Worm (Caenorhabditis elegans) whole organism, mixed stage, embryonic: ENCODE results near the gene F53B1.8.

Source experiments
- M03D4.4 ChIP-seq: sonication (generic microtip); optimal IDR thresholded peaks from 2 replicates; lab custom pipeline; 2017; ENCODE audit warnings: mild to moderate bottlenecking, missing genetic modification characterization, missing compliant biosample characterization
- bed-3 ChIP-seq: fragments of 200-800 bp; sonication (Bioruptor generic); optimal IDR thresholded peaks from 3 replicates; lab custom pipeline; 2018; ENCODE audit warnings: mild to moderate bottlenecking, missing genetic modification characterization, moderate library complexity, missing compliant biosample characterization
- blmp-1 ChIP-seq: fragments of 150-350 bp; optimal IDR thresholded peaks from 2 replicates; lab custom pipeline; 2014; ENCODE audit warnings: missing biosample characterization, missing genetic modification characterization
- ceh-39 ChIP-seq: fragments of 150-350 bp; optimal IDR thresholded peaks from 2 replicates; lab custom pipeline; 2014; ENCODE audit warnings: missing biosample characterization, missing genetic modification characterization
- ceh-43 ChIP-seq: fragments of 200-800 bp; sonication (Bioruptor generic); optimal IDR thresholded peaks from 2 replicates; lab custom pipeline; 2018; ENCODE audit warnings: mild to moderate bottlenecking, missing genetic modification characterization, moderate library complexity, missing compliant biosample characterization
- ceh-83 ChIP-seq: fragments of 200-800 bp; sonication (Bioruptor generic); optimal IDR thresholded peaks from 2 replicates; lab custom pipeline; 2018; ENCODE audit warnings: mild to moderate bottlenecking, missing genetic modification characterization, missing compliant biosample characterization
- ces-1 ChIP-seq: fragments of 150-350 bp; optimal IDR thresholded peaks from 2 replicates; lab custom pipeline; 2014; ENCODE audit warnings: missing biosample characterization, missing genetic modification reagents, missing genetic modification characterization
- cnd-1 ChIP-seq: fragments of 200-800 bp; sonication (Bioruptor generic); optimal IDR thresholded peaks from 2 replicates; lab custom pipeline; 2018; ENCODE audit warnings: mild to moderate bottlenecking, missing genetic modification characterization, missing compliant biosample characterization
- drap-1 ChIP-seq: fragments of 200-800 bp; sonication (Bioruptor generic); optimal IDR thresholded peaks from 3 replicates; lab custom pipeline; 2018; ENCODE audit warnings: mild to moderate bottlenecking, missing genetic modification characterization, missing compliant biosample characterization
- elt-1 ChIP-seq: sonication (generic microtip); optimal IDR thresholded peaks from 2 replicates; lab custom pipeline; 2017; ENCODE audit warnings: missing genetic modification characterization, mild to moderate bottlenecking, missing compliant biosample characterization, antibody characterized with exemption, moderate library complexity, borderline replicate concordance; ENCODE audit not compliant: insufficient read depth
- elt-3 ChIP-seq: fragments of 150-350 bp; optimal IDR thresholded peaks from 2 replicates; lab custom pipeline; 2014; ENCODE audit warnings: missing biosample characterization, missing genetic modification characterization
- flh-1 ChIP-seq: fragments of 200-800 bp; sonication (Bioruptor generic); optimal IDR thresholded peaks from 2 replicates; lab custom pipeline; 2018; ENCODE audit warnings: mild to moderate bottlenecking, missing genetic modification characterization, moderate library complexity, missing compliant biosample characterization
- hlh-1 ChIP-seq: fragments of 150-350 bp; optimal IDR thresholded peaks from 2 replicates; lab custom pipeline; 2014; ENCODE audit warnings: missing biosample characterization, missing genetic modification reagents, missing genetic modification characterization
- lin-32 ChIP-seq: fragments of 200-800 bp; sonication (Bioruptor generic); optimal IDR thresholded peaks from 2 replicates; lab custom pipeline; 2018; ENCODE audit warnings: mild to moderate bottlenecking, missing genetic modification characterization, missing compliant biosample characterization
- mab-5 ChIP-seq: fragments of 150-350 bp; optimal IDR thresholded peaks from 2 replicates; lab custom pipeline; 2014; ENCODE audit warnings: missing biosample characterization, missing genetic modification characterization
- mep-1 ChIP-seq: fragments of 150-350 bp; optimal IDR thresholded peaks from 2 replicates; lab custom pipeline; 2017; ENCODE audit warnings: missing biosample characterization, missing genetic modification reagents, missing genetic modification characterization, inconsistent platforms
- mls-2 ChIP-seq: sonication (generic microtip); optimal IDR thresholded peaks from 2 replicates; lab custom pipeline; 2016; ENCODE audit warnings: mild to moderate bottlenecking, missing genetic modification characterization, moderate library complexity, missing compliant biosample characterization
- nhr-12 ChIP-seq: fragments of 150-350 bp; optimal IDR thresholded peaks from 2 replicates; lab custom pipeline; 2014; ENCODE audit warnings: missing biosample characterization, missing genetic modification characterization
- nhr-2 ChIP-seq: fragments of 150-350 bp; optimal IDR thresholded peaks from 2 replicates; lab custom pipeline; 2014; ENCODE audit warnings: missing biosample characterization, missing genetic modification characterization
- nhr-237 ChIP-seq: fragments of 150-350 bp; optimal IDR thresholded peaks from 2 replicates; lab custom pipeline; 2014; ENCODE audit warnings: missing biosample characterization, missing genetic modification characterization
- nhr-28 ChIP-seq: fragments of 150-350 bp; optimal IDR thresholded peaks from 2 replicates; lab custom pipeline; 2014; ENCODE audit warnings: missing biosample characterization, missing genetic modification characterization
- nhr-76 ChIP-seq: sonication (generic microtip); optimal IDR thresholded peaks from 2 replicates; lab custom pipeline; 2017; ENCODE audit warnings: missing biosample characterization, missing genetic modification characterization
- pha-4 ChIP-seq: fragments of 150-350 bp; optimal IDR thresholded peaks from 2 replicates; lab custom pipeline; 2018; ENCODE audit warnings: missing biosample characterization, missing genetic modification reagents, missing genetic modification characterization
- sem-2 ChIP-seq: fragments of 200-800 bp; sonication (Bioruptor generic); optimal IDR thresholded peaks from 2 replicates; lab custom pipeline; 2018; ENCODE audit warnings: mild to moderate bottlenecking, missing genetic modification characterization, missing compliant biosample characterization
- snpc-4 ChIP-seq: fragments of 150-350 bp; optimal IDR thresholded peaks from 2 replicates; lab custom pipeline; 2014; ENCODE audit warnings: missing biosample characterization, missing genetic modification characterization
- sptf-1 ChIP-seq: sonication (generic microtip); optimal IDR thresholded peaks from 2 replicates; lab custom pipeline; 2017; ENCODE audit warnings: mild to moderate bottlenecking, missing genetic modification characterization, moderate library complexity, missing compliant biosample characterization
- tbx-8 ChIP-seq: fragments of 200-800 bp; sonication (Bioruptor generic); optimal IDR thresholded peaks from 2 replicates; lab custom pipeline; 2018; ENCODE audit warnings: mild to moderate bottlenecking, missing genetic modification characterization, moderate library complexity, missing compliant biosample characterization
- unc-120 ChIP-seq: sonication (generic microtip); optimal IDR thresholded peaks from 2 replicates; lab custom pipeline; 2017; ENCODE audit warnings: missing genetic modification characterization, missing compliant biosample characterization; ENCODE audit not compliant: poor library complexity, severe bottlenecking
- unc-39 ChIP-seq: fragments of 150-350 bp; optimal IDR thresholded peaks from 2 replicates; lab custom pipeline; 2014; ENCODE audit warnings: missing biosample characterization, missing genetic modification characterization
- unc-62 ChIP-seq: fragments of 150-350 bp; optimal IDR thresholded peaks from 2 replicates; lab custom pipeline; 2014; ENCODE audit warnings: missing biosample characterization, missing genetic modification reagents, missing genetic modification characterization
- zip-8 ChIP-seq: fragments of 150-350 bp; optimal IDR thresholded peaks from 2 replicates; lab custom pipeline; 2014; ENCODE audit warnings: missing biosample characterization, missing genetic modification characterization
- ztf-11 ChIP-seq: fragments of 150-350 bp; optimal IDR thresholded peaks from 2 replicates; lab custom pipeline; 2014; ENCODE audit warnings: missing biosample characterization, missing genetic modification characterization

F53B1.8 gene

DNA sequence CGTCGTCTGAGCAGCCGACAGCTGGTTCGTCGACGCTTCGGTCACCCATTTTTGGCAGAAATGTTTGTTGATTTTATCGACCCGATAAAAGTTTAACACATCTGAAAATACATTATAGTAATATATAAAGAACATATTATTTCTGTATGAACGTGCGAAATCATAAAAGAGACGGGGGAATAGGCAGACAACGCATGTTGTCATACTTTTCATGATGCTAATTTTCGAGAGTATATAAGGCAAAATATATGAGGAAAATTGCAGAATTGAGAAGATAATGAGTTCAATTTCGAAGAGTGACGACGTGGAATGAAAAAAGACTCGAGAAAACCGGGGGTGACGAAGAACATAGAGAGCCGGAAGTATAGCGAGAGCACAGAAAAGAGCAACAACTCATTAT is at the start of gene F53B1.8:
TSS of gene F53B1.8 (minus strand) at position 101 of the 400 bp plus-strand sequence.
- TF ChIP-seq elt-3 (tag; lab: Kevin White, UChicago) (no peak), ceh-83 (GFP tag; lab: Kevin White, UChicago) (no peak), ces-1 (GFP tag; lab: Kevin White, UChicago) (no peak), unc-62 (no peak), unc-39 (no peak), ztf-11 (tag; lab: Kevin White, UChicago) (no peak), nhr-237 (tag; lab: Kevin White, UChicago) (no peak), ceh-43 (GFP tag; lab: Kevin White, UChicago) (no peak), snpc-4 (tag; lab: Kevin White, UChicago) (no peak), unc-120 (tag; lab: Kevin White, UChicago) (no peak), lin-32 (GFP tag; lab: Kevin White, UChicago) (no peak), zip-8 (tag; lab: Kevin White, UChicago) (no peak), flh-1 (GFP tag; lab: Kevin White, UChicago) (no peak)
- TF ChIP-seq, all 35 proteins: peak for 0

DNA sequence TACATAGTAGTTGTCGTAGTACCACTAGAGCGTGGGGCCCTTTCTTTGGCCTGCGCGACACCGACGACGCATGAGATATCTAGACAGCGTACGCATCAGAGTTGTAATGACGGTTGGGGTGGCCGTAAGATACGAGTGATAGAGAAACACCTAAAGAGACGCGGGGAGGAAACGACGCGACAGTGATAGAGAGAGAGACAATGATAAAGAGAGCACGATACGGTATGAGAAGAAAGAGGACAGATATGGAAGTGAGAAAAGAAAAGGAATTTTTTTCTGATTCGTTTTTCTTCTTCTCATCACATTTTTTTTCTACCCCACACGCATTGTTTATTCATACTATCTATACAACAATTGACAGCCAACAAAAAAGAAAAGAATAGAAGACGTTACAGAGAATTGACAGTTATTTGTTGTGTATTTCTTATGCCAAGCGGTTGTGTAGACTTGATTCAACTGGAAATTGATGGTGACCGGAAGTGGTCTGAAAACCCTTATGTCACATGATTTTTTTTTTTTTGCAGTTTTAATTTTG is 48.4 kb upstream of the F53B1.8 start:
- TF ChIP-seq elt-3 (tag; lab: Kevin White, UChicago) (no peak), M03D4.4 (tag; lab: Kevin White, UChicago) (no peak), lin-32 (GFP tag; lab: Kevin White, UChicago) (no peak), hlh-1 (no peak), ztf-11 (tag; lab: Kevin White, UChicago) (no peak), ces-1 (GFP tag; lab: Kevin White, UChicago) (no peak), nhr-2 (tag; lab: Kevin White, UChicago) (no peak), unc-120 (tag; lab: Kevin White, UChicago) (no peak), unc-39 (no peak), cnd-1 (tag; lab: Kevin White, UChicago) (no peak)
- TF ChIP-seq, all 35 proteins: peak for 0

DNA sequence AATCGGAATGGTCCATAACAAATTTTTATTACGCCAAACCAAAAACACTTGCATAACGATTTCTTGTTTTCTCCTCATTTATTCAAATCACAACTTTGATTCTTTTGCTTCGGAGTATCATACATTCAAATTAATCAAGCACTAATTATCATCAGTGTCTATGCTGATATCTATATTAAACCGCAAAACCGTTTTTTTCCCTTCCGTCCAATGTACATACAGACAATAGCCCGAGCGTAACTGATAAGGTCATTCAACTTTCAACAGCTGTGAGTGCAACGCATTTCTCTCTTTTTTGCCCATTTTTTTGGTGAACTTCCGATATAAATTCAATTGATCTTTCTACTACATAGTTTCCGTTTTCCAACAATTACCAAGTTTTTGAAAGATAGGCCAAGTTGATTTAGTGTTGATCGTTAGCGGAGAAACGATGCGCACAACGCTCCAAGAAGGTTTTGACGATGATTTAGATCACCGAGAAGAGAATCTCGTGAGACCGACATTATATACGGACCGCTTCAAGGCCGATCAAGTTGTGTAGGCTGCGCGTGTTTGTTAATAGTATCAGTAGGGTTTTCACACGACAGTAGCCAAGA is 47.8 kb upstream of the F53B1.8 start:
- no peak for TF ChIP-seq nhr-76 (tag; lab: Kevin White, UChicago)
- TF ChIP-seq unc-39, result no peak
- no peak for TF ChIP-seq mab-5 (tag; lab: Kevin White, UChicago)
- TF ChIP-seq nhr-28 (tag; lab: Kevin White, UChicago), result no peak
- no peak for TF ChIP-seq bed-3 (GFP tag; lab: Kevin White, UChicago)
- TF ChIP-seq flh-1 (GFP tag; lab: Kevin White, UChicago), result no peak
- TF ChIP-seq drap-1, result no peak
- no peak for TF ChIP-seq hlh-1
- no peak for TF ChIP-seq pha-4 (tag; lab: Kevin White, UChicago)
- TF ChIP-seq unc-62, result no peak
- TF ChIP-seq mls-2, result no peak
- TF ChIP-seq cnd-1 (tag; lab: Kevin White, UChicago), result no peak
- TF ChIP-seq ztf-11 (tag; lab: Kevin White, UChicago), result no peak
- no peak for TF ChIP-seq lin-32 (GFP tag; lab: Kevin White, UChicago)
- no peak for TF ChIP-seq sem-2 (GFP tag; lab: Kevin White, UChicago)
- no peak for TF ChIP-seq M03D4.4 (tag; lab: Kevin White, UChicago)
- TF ChIP-seq tbx-8, result no peak
- TF ChIP-seq sptf-1, result no peak
- TF ChIP-seq blmp-1, result no peak
- no peak for TF ChIP-seq elt-1 (tag; lab: Kevin White, UChicago)
- TF ChIP-seq, all 35 proteins: peak for 0

DNA sequence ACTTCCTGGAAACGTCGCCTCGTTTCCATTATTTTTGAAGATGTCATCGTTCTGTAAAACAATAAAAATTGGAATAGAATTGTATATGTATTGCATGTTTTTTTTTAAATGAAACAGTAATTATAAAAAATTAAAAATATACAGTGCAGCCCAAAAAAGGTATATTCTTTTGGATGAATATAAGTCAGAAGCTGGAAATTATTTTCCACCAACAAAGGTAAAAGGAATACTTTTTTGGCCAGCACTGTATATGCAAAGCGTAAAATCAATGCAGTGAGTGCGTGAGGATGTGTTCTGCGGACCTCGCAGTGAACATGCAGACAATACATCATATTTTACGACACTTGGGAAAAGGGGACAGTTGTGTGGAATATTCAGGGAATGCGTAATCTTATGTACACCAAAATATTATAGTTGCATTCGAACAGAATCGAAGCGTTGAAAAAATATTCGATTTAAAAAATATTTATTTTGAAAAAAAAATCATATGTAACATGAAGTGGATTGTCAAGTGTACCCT is 46.4 kb upstream of the F53B1.8 start, which contains the start of gene F48B9.8:
TSS of gene F48B9.8 (minus strand) at position 51 of the 520 bp plus-strand sequence.
- no peak for TF ChIP-seq mep-1 (tag; lab: Kevin White, UChicago)
- no peak for TF ChIP-seq nhr-12 (tag; lab: Kevin White, UChicago)
- TF ChIP-seq ceh-43 (GFP tag; lab: Kevin White, UChicago), result no peak
- no peak for TF ChIP-seq elt-3 (tag; lab: Kevin White, UChicago)
- no peak for TF ChIP-seq ceh-39 (tag; lab: Kevin White, UChicago)
- TF ChIP-seq drap-1, result no peak
- TF ChIP-seq mab-5 (tag; lab: Kevin White, UChicago), result no peak
- no peak for TF ChIP-seq sptf-1
